Worm (Caenorhabditis elegans): ENCODE measurements around the gene gcp-2.1.

The gcp-2.1 gene

DNA sequence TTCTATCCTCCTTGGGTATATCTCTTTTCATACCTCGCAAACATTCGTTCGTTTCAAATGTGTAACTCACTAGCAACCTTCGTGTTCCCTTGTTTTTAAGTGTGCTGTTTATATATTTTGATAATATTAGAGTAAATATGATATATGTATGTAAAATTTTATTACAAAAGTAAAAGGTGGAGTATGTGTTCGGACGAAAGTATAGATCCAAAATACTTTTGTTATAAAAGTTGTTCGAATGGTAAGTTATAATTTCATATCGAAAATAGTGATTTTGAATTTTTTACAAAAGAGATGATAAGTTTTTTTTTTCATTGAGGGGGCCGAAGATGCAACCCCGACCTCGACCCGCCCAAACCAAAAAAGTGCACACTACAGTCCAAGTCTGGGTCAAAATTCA lies 56.2 kb downstream of the gcp-2.1 start, which contains the start of gene C04E7.1:
Gene C04E7.1 (plus strand): TSS at position 301 of the 400 bp plus-strand sequence.
- no peak for TF ChIP-seq hmg-4 (GFP tag; optimal IDR thresholded peaks at IDR 0.05)
- TF ChIP-seq tbx-11 (GFP tag; IDR thresholded peaks at IDR 0.05): no peak
